Worm (Caenorhabditis elegans) whole organism, L3 larva: Measurements from ENCODE around the gene Y66D12A.21.
A peak's percentile ranks its signal among the peaks of the same experiment; 100 is the strongest.

ENCODE experiments used
- ceh-28 ChIP-seq: fragments of 150-350 bp; optimal IDR thresholded peaks from 2 replicates; lab custom pipeline; 2014; ENCODE audit warnings: missing biosample characterization, missing genetic modification reagents, missing genetic modification characterization
- elt-2 ChIP-seq: sonication (generic microtip); optimal IDR thresholded peaks from 2 replicates; lab custom pipeline; 2016; ENCODE audit warnings: missing genetic modification reagents, mild to moderate bottlenecking, missing genetic modification characterization, missing compliant biosample characterization
- elt-3 ChIP-seq, 3 experiments: fragments of 150-350 bp in 1 of 3; sonication (generic microtip) in 2 of 3; optimal IDR thresholded peaks; 2 replicates in 2 of 3; 4 replicates in 1 of 3; lab custom pipeline; 2014 to 2017; ENCODE audit warnings: missing biosample characterization in 3 of 3, missing genetic modification characterization in 3 of 3
- fkh-2 ChIP-seq: fragments of 150-350 bp; optimal IDR thresholded peaks from 2 replicates; lab custom pipeline; 2014; ENCODE audit warnings: missing biosample characterization, missing genetic modification reagents, missing genetic modification characterization
- lin-15B ChIP-seq: fragments of 150-350 bp; optimal IDR thresholded peaks from 2 replicates; lab custom pipeline; 2014; ENCODE audit warnings: missing biosample characterization, missing genetic modification characterization
- nhr-11 ChIP-seq: fragments of 150-350 bp; optimal IDR thresholded peaks from 2 replicates; lab custom pipeline; 2014; ENCODE audit warnings: missing biosample characterization, missing genetic modification characterization
- nhr-12 ChIP-seq: fragments of 150-350 bp; optimal IDR thresholded peaks from 2 replicates; lab custom pipeline; 2014; ENCODE audit warnings: missing biosample characterization, missing genetic modification characterization
- nhr-23 ChIP-seq: fragments of 150-350 bp; optimal IDR thresholded peaks from 2 replicates; lab custom pipeline; 2014; ENCODE audit warnings: missing biosample characterization, missing genetic modification reagents, missing genetic modification characterization
- nhr-77 ChIP-seq: fragments of 150-350 bp; optimal IDR thresholded peaks from 2 replicates; lab custom pipeline; 2014; ENCODE audit warnings: missing biosample characterization, missing genetic modification characterization
- sea-2 ChIP-seq: fragments of 150-350 bp; sonication (generic microtip); optimal IDR thresholded peaks from 4 replicates; lab custom pipeline; 2014; ENCODE audit warnings: missing biosample characterization, missing genetic modification reagents, missing genetic modification characterization
- unc-62 ChIP-seq: fragments of 150-350 bp; sonication (generic microtip); optimal IDR thresholded peaks from 4 replicates; lab custom pipeline; 2014; ENCODE audit warnings: missing biosample characterization, missing genetic modification reagents, missing genetic modification characterization
- ztf-11 ChIP-seq: fragments of 150-350 bp; optimal IDR thresholded peaks from 2 replicates; lab custom pipeline; 2014; ENCODE audit warnings: missing biosample characterization, missing genetic modification characterization

DNA sequence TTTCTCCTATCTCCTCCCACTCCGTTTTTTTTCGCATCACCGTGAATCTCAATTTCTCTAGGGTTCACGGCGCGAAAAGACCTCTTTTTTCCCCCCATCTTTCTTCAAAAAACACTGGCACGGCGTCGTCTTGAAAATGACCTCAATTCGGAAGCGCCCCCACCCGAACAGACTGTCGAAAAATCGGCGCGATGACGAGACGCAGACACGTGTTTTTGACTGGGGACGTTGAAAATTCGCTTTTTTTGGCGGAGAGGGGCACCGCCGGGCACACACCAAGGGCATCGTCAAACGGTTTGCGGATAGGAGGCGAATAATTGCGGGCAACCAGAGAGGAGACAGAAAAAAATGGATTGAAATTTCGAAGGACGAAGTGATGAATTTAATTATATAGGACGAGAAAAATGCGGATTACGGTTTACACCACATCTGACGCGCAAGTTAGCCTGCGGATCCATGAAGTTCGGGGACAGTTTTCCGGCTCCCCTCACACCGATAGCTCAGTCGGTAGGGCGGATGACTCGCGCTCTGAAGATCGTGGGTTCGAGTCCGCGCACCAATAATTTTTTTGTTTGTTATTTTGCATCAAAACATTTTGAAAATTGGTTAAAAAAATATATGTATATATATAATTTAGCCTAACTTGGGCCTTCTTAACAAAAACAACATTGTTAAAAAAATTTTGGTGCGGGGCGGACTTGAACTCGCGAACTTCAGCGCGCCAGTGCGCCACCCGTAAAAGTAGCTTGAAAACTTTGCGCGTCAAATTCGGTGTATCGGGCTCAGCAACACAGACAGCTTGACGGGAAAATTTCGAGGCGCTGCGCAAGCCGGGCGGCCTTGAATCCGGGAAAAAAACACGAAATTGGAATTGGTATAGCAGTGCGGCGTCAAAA, 26.4 kb downstream of the Y66D12A.21 start:
- TF ChIP-seq fkh-2 (tag; lab: Kevin White, UChicago) = no peak
- TF ChIP-seq nhr-12 (tag; lab: Kevin White, UChicago) = no peak
- no peak for TF ChIP-seq unc-62 (GFP tag; lab: Kevin White, UChicago)
- no peak for TF ChIP-seq nhr-77 (tag; lab: Kevin White, UChicago)
- no peak for TF ChIP-seq elt-3 (tag; optimal IDR thresholded peaks at IDR 0.05; lab: Kevin White, UChicago)
- no peak for TF ChIP-seq nhr-11 (tag; lab: Kevin White, UChicago)
- TF ChIP-seq ceh-28 (tag; lab: Kevin White, UChicago) = no peak
- TF ChIP-seq ztf-11 (tag; lab: Kevin White, UChicago) = no peak
- TF ChIP-seq elt-2 (tag; lab: Kevin White, UChicago) = no peak
- peak; percentile 28 for TF ChIP-seq nhr-23 (tag; lab: Kevin White, UChicago)
- no peak for TF ChIP-seq sea-2
- TF ChIP-seq lin-15B (tag; lab: Kevin White, UChicago) = no peak
